Worm (Caenorhabditis elegans) whole organism, young adult: ENCODE results near the gene EGAP2.2.

Source experiments
- D2030.7 ChIP-seq: fragments of 200-800 bp; sonication (Bioruptor generic); IDR thresholded peaks from 2 replicates; pipeline ENCODE4 v1.3.6; 2022; ENCODE audit warnings: missing genetic modification reagents, missing genetic modification characterization, missing compliant biosample characterization
- K11D2.4 ChIP-seq: fragments of 200-800 bp; sonication (Bioruptor generic); IDR thresholded peaks from 2 replicates; pipeline ENCODE4 v1.3.6; 2022; ENCODE audit warnings: missing genetic modification reagents, missing genetic modification characterization, missing compliant biosample characterization
- Y79H2A.3 ChIP-seq: fragments of 200-800 bp; sonication (Bioruptor generic); conservative IDR thresholded peaks from 2 replicates; pipeline ENCODE4 v1.3.6; 2022; ENCODE audit warnings: missing genetic modification reagents, missing genetic modification characterization, missing compliant biosample characterization
- ama-1 ChIP-seq, 3 experiments: fragments of 150-350 bp in 1 of 3; sonication (generic microtip) in 2 of 3; optimal IDR thresholded peaks; 2 replicates each; lab custom pipeline; 2014 to 2018; ENCODE audit warnings: missing biosample characterization in 2 of 3, missing genetic modification characterization in 2 of 3, missing genetic modification reagents in 2 of 3
- cebp-2 ChIP-seq: fragments of 200-800 bp; sonication (Bioruptor generic); IDR thresholded peaks from 2 replicates; pipeline ENCODE4 v1.3.6; 2022; ENCODE audit warnings: missing genetic modification characterization, missing compliant biosample characterization
- hlh-26 ChIP-seq: fragments of 200-800 bp; sonication (Bioruptor generic); conservative IDR thresholded peaks from 2 replicates; pipeline ENCODE4 v1.3.6; 2022; ENCODE audit warnings: missing genetic modification reagents, missing genetic modification characterization, missing compliant biosample characterization
- lin-35 ChIP-seq, 3 experiments: fragments of 150-350 bp in 2 of 3; sonication (generic microtip) in 1 of 3; optimal IDR thresholded peaks; 2 replicates each; lab custom pipeline; 2014 to 2018; ENCODE audit warnings: missing biosample characterization in 3 of 3, missing genetic modification characterization in 3 of 3, missing genetic modification reagents in 3 of 3
- lsl-1 ChIP-seq: fragments of 200-800 bp; sonication (Bioruptor generic); optimal IDR thresholded peaks from 2 replicates; lab custom pipeline; 2018; ENCODE audit warnings: mild to moderate bottlenecking, missing genetic modification characterization, moderate library complexity, missing compliant biosample characterization
- rec-8 ChIP-seq, 2 experiments: sonication (generic microtip); optimal IDR thresholded peaks; 2 replicates each; lab custom pipeline; 2016; ENCODE audit warnings: mild to moderate bottlenecking in 2 of 2, missing genetic modification characterization in 2 of 2, missing genetic modification reagents in 2 of 2, missing genotype in 2 of 2, missing biosample characterization in 1 of 2, missing compliant biosample characterization in 1 of 2, moderate library complexity in 1 of 2
- snpc-1.1 ChIP-seq: sonication (generic microtip); optimal IDR thresholded peaks from 2 replicates; lab custom pipeline; 2017; ENCODE audit warnings: missing genetic modification characterization, mild to moderate bottlenecking, missing compliant biosample characterization, antibody characterized with exemption, moderate library complexity, missing genotype, missing genetic modification reagents; ENCODE audit not compliant: insufficient read depth
- snpc-4 ChIP-seq, 5 experiments: fragments of 150-350 bp in 1 of 5; sonication (generic microtip) in 4 of 5; optimal IDR thresholded peaks; 2 replicates each; lab custom pipeline; 2014 to 2018; ENCODE audit warnings: missing genetic modification characterization in 5 of 5, missing biosample characterization in 3 of 5, antibody characterized with exemption in 2 of 5, mild to moderate bottlenecking in 2 of 5, missing compliant biosample characterization in 2 of 5, missing genotype in 2 of 5, moderate library complexity in 2 of 5, missing genetic modification reagents in 1 of 5
- unc-130 ChIP-seq: sonication (generic microtip); optimal IDR thresholded peaks from 2 replicates; lab custom pipeline; 2016; ENCODE audit warnings: missing genetic modification reagents, missing genetic modification characterization, missing compliant biosample characterization
- ztf-18 ChIP-seq: sonication (generic microtip); optimal IDR thresholded peaks from 2 replicates; lab custom pipeline; 2016; ENCODE audit warnings: missing genotype, mild to moderate bottlenecking, missing genetic modification characterization, missing compliant biosample characterization

DNA sequence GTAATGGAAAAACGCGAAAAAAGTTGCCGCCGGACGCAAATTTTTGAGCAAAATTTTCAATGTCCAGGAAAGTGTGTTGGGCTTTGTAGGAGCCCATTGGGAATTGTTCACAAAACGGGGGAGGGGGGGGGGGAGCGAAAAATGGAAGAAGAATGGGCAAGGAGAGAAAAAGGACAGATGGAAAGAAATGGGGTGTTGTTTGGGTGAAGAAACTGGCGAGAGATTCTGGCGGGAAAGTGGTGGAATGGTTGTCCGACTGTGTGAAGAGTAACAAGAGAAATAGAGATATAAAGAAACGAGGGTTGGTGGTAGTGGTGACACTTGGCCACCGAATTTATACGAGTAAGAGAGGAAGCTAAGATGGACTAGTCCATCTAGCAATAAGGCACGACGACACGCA lies 3.4 kb upstream of the EGAP2.2 start:
- TF ChIP-seq lsl-1 (GFP tag; lab: Kevin White, UChicago), result no peak
- TF ChIP-seq cebp-2 (GFP tag; lab: Robert Waterston, UW), result no peak
- TF ChIP-seq ztf-18 (tag; lab: Kevin White, UChicago), result no peak
- TF ChIP-seq D2030.7 (GFP tag; lab: Robert Waterston, UW), result no peak
- no peak for TF ChIP-seq Y79H2A.3 (GFP tag; lab: Robert Waterston, UW)
- TF ChIP-seq ama-1 (optimal IDR thresholded peaks at IDR 0.05; lab: Kevin White, UChicago), result no peak
- TF ChIP-seq ama-1 (GFP tag; optimal IDR thresholded peaks at IDR 0.05; lab: Kevin White, UChicago), result no peak
- TF ChIP-seq lin-35 (GFP tag; optimal IDR thresholded peaks at IDR 0.05; lab: Kevin White, UChicago), result no peak
- no peak for TF ChIP-seq snpc-4 (GFP tag; optimal IDR thresholded peaks at IDR 0.05; lab: Kevin White, UChicago)
- no peak for TF ChIP-seq snpc-4 (tag; optimal IDR thresholded peaks at IDR 0.05; lab: Kevin White, UChicago)
- no peak for TF ChIP-seq snpc-1.1 (tag; lab: Kevin White, UChicago)
- TF ChIP-seq hlh-26 (GFP tag; lab: Robert Waterston, UW), result no peak
- no peak for TF ChIP-seq unc-130 (GFP tag; lab: Kevin White, UChicago)
- no peak for TF ChIP-seq rec-8 (tag; optimal IDR thresholded peaks at IDR 0.05; lab: Kevin White, UChicago)
- no peak for TF ChIP-seq K11D2.4 (GFP tag; lab: Robert Waterston, UW)
